Fruit fly (Drosophila melanogaster): ENCODE measurements around the gene CG12065.

DNA sequence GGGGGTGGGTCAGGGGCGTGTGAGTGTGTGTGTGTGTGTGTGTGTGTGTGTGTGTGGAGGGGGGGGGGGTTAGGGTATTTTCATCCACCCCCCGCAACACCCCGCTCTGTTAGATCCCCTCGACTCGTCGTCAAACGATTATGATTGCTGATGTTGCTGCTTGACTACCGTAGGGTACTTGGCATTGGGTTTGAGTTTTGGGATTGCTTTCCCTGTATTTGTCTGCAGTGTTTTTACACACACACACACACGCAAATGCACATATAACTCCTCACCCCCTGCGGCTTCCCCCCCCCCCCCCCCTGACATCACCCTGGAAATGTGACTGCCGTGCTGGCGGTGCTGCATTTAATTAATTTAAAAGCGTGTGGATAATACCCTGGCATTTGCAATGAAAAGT lies 48.3 kb downstream of the CG12065 start:
- no peak for TF ChIP-seq gl (tag; optimal IDR thresholded peaks at IDR 0.05)
- TF ChIP-seq CG17806 (tag; optimal IDR thresholded peaks at IDR 0.05) = no peak
